Worm (Caenorhabditis elegans) whole organism, L2 larva: Measurements from ENCODE around the gene T28F3.8.

ENCODE experiments used
- R02D3.7 ChIP-seq: fragments of 150-350 bp; optimal IDR thresholded peaks from 2 replicates; lab custom pipeline; 2014; ENCODE audit warnings: missing biosample characterization, missing genetic modification characterization
- ZK546.5 ChIP-seq: sonication (generic microtip); optimal IDR thresholded peaks from 2 replicates; lab custom pipeline; 2017; ENCODE audit warnings: missing biosample characterization, missing genetic modification characterization
- alr-1 ChIP-seq: fragments of 150-350 bp; optimal IDR thresholded peaks from 2 replicates; lab custom pipeline; 2014; ENCODE audit warnings: missing biosample characterization, missing genetic modification characterization
- aly-2 ChIP-seq: fragments of 150-350 bp; optimal IDR thresholded peaks from 2 replicates; lab custom pipeline; 2014; ENCODE audit warnings: missing biosample characterization, missing genetic modification characterization
- blmp-1 ChIP-seq: sonication (generic microtip); optimal IDR thresholded peaks from 2 replicates; lab custom pipeline; 2017; ENCODE audit warnings: missing genetic modification characterization, mild to moderate bottlenecking, missing compliant biosample characterization, antibody characterized with exemption, moderate library complexity; ENCODE audit not compliant: insufficient read depth
- ceh-82 ChIP-seq: fragments of 150-350 bp; optimal IDR thresholded peaks from 2 replicates; lab custom pipeline; 2014; ENCODE audit warnings: missing biosample characterization, missing genetic modification characterization
- crh-2 ChIP-seq: sonication (generic microtip); optimal IDR thresholded peaks from 2 replicates; lab custom pipeline; 2017; ENCODE audit warnings: missing biosample characterization, missing genetic modification characterization
- dmd-4 ChIP-seq: sonication (generic microtip); optimal IDR thresholded peaks from 2 replicates; lab custom pipeline; 2017; ENCODE audit warnings: missing biosample characterization, missing genetic modification characterization
- egl-27 ChIP-seq: sonication (generic microtip); optimal IDR thresholded peaks from 3 replicates; lab custom pipeline; 2017; ENCODE audit warnings: missing biosample characterization, missing genetic modification reagents, missing genetic modification characterization
- elt-1 ChIP-seq: fragments of 150-350 bp; optimal IDR thresholded peaks from 2 replicates; lab custom pipeline; 2014; ENCODE audit warnings: missing biosample characterization, missing genetic modification characterization
- lin-13 ChIP-seq: fragments of 150-350 bp; optimal IDR thresholded peaks from 2 replicates; lab custom pipeline; 2014; ENCODE audit warnings: missing biosample characterization, missing genetic modification reagents, missing genetic modification characterization
- lin-39 ChIP-seq: fragments of 150-350 bp; optimal IDR thresholded peaks from 2 replicates; lab custom pipeline; 2014; ENCODE audit warnings: missing biosample characterization, missing genetic modification reagents, missing genetic modification characterization
- mab-5 ChIP-seq: fragments of 150-350 bp; optimal IDR thresholded peaks from 2 replicates; lab custom pipeline; 2014; ENCODE audit warnings: missing biosample characterization, missing genetic modification characterization
- mbf-1 ChIP-seq: sonication (generic microtip); optimal IDR thresholded peaks from 2 replicates; lab custom pipeline; 2017; ENCODE audit warnings: missing biosample characterization, missing genetic modification characterization
- nhr-11 ChIP-seq: fragments of 150-350 bp; optimal IDR thresholded peaks from 2 replicates; lab custom pipeline; 2014; ENCODE audit warnings: missing biosample characterization, missing genetic modification characterization
- nhr-12 ChIP-seq: fragments of 150-350 bp; optimal IDR thresholded peaks from 2 replicates; lab custom pipeline; 2014; ENCODE audit warnings: missing biosample characterization, missing genetic modification characterization
- nhr-129 ChIP-seq: fragments of 150-350 bp; optimal IDR thresholded peaks from 2 replicates; lab custom pipeline; 2014; ENCODE audit warnings: missing biosample characterization, missing genetic modification characterization
- nhr-21 ChIP-seq: fragments of 150-350 bp; optimal IDR thresholded peaks from 2 replicates; lab custom pipeline; 2014; ENCODE audit warnings: missing biosample characterization, missing genetic modification characterization
- nhr-23 ChIP-seq: fragments of 150-350 bp; optimal IDR thresholded peaks from 2 replicates; lab custom pipeline; 2014; ENCODE audit warnings: missing biosample characterization, missing genetic modification reagents, missing genetic modification characterization
- nhr-237 ChIP-seq: fragments of 150-350 bp; optimal IDR thresholded peaks from 2 replicates; lab custom pipeline; 2014; ENCODE audit warnings: missing biosample characterization, missing genetic modification characterization
- nhr-25 ChIP-seq: fragments of 150-350 bp; sonication (generic microtip); optimal IDR thresholded peaks from 3 replicates; lab custom pipeline; 2014; ENCODE audit warnings: missing biosample characterization, missing genetic modification characterization
- sem-4 ChIP-seq: fragments of 150-350 bp; optimal IDR thresholded peaks from 2 replicates; lab custom pipeline; 2014; ENCODE audit warnings: missing biosample characterization, missing genetic modification reagents, missing genetic modification characterization
- skn-1 ChIP-seq: sonication (generic microtip); optimal IDR thresholded peaks from 2 replicates; lab custom pipeline; 2017; ENCODE audit warnings: missing biosample characterization, missing genetic modification characterization
- sma-3 ChIP-seq: sonication (generic microtip); optimal IDR thresholded peaks from 2 replicates; lab custom pipeline; 2016; ENCODE audit warnings: missing genetic modification reagents, missing genetic modification characterization, missing compliant biosample characterization
- snpc-4 ChIP-seq: fragments of 150-350 bp; optimal IDR thresholded peaks from 2 replicates; lab custom pipeline; 2014; ENCODE audit warnings: missing biosample characterization, missing genetic modification characterization
- unc-55 ChIP-seq: fragments of 150-350 bp; sonication (generic microtip); optimal IDR thresholded peaks from 3 replicates; lab custom pipeline; 2014; ENCODE audit warnings: missing biosample characterization, missing genetic modification reagents, missing genetic modification characterization
- unc-62 ChIP-seq: fragments of 150-350 bp; optimal IDR thresholded peaks from 2 replicates; lab custom pipeline; 2014; ENCODE audit warnings: missing biosample characterization, missing genetic modification reagents, missing genetic modification characterization
- zag-1 ChIP-seq: fragments of 150-350 bp; optimal IDR thresholded peaks from 2 replicates; lab custom pipeline; 2014; ENCODE audit warnings: missing biosample characterization, missing genetic modification characterization
- ztf-1 ChIP-seq: fragments of 200-800 bp; sonication (Bioruptor generic); conservative IDR thresholded peaks from 2 replicates; pipeline ENCODE4 v1.3.6; 2022; ENCODE audit warnings: missing genetic modification characterization, missing compliant biosample characterization
- ztf-11 ChIP-seq: sonication (generic microtip); optimal IDR thresholded peaks from 2 replicates; lab custom pipeline; 2017; ENCODE audit warnings: missing biosample characterization, missing genetic modification characterization

Gene T28F3.8

DNA sequence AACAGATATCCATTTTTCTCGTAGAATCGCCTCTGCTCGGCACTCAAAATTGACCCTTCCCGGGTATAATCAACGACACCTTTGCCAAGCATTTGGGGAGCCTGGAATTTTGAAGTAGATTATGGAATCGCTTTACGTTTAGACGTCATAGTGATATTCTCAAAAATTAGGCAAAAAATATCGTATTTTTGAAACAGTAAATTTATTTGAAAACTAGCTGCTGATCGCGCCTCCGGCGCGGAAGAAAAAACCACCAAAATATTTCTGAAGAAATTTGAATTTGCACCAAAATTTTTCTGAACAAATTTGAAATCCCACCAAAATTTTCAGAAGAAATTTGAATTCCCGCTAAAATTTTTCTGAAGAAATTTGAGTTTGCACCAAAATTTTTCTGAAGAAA lies 44.7 kb downstream of the T28F3.8 start, which contains the start of gene ZK550.6:
TSS of gene ZK550.6 (minus strand) at position 101 of the 400 bp plus-strand sequence.
- TF ChIP-seq elt-1 (tag; lab: Kevin White, UChicago) (no peak), nhr-12 (no peak), nhr-129 (tag; lab: Kevin White, UChicago) (no peak), mab-5 (tag; lab: Kevin White, UChicago) (no peak), ztf-11 (tag; lab: Kevin White, UChicago) (no peak), nhr-25 (no peak), alr-1 (tag; lab: Kevin White, UChicago) (no peak), ceh-82 (no peak), zag-1 (tag; lab: Kevin White, UChicago) (no peak), aly-2 (no peak), sem-4 (no peak), nhr-237 (tag; lab: Kevin White, UChicago) (no peak), egl-27 (tag; lab: Kevin White, UChicago) (no peak), nhr-21 (tag; lab: Kevin White, UChicago) (no peak), nhr-23 (tag; lab: Kevin White, UChicago) (no peak), unc-62 (GFP tag; lab: Kevin White, UChicago) (no peak), nhr-11 (no peak)
- TF ChIP-seq, all 48 proteins: peak for 0

DNA sequence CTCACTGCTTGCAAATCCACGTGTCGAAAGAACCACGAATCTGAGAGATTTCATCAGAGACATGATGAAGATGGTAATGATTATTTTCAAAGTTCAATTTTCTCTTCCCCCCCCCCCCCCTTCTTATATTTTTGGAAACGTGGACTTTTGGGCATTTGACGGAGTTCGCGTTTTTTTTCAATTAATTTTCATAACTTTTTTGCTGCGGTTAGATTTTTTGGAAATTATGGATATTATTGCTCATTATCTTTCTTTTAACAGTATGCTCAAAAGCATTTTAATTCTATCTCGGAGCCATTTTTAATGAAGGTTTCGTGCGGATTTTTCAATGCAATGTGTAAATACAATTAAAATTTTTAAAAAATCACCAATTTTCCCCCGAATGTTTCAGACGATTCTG lies 47.8 kb downstream of the T28F3.8 start, which contains the start of gene phyh-1:
TSS of gene phyh-1 (minus strand) at position 101 of the 400 bp plus-strand sequence.
- no peak for TF ChIP-seq lin-39
- no peak for TF ChIP-seq lin-13
- no peak for TF ChIP-seq skn-1
- no peak for TF ChIP-seq nhr-23 (tag; lab: Kevin White, UChicago)
- TF ChIP-seq unc-55 (GFP tag; lab: Kevin White, UChicago) = no peak
- TF ChIP-seq nhr-21 (tag; lab: Kevin White, UChicago) = no peak
- no peak for TF ChIP-seq R02D3.7 (tag; lab: Kevin White, UChicago)
- TF ChIP-seq mbf-1 (tag; lab: Kevin White, UChicago) = no peak
- no peak for TF ChIP-seq sma-3
- no peak for TF ChIP-seq unc-62 (GFP tag; lab: Kevin White, UChicago)
- no peak for TF ChIP-seq ZK546.5 (tag; lab: Kevin White, UChicago)

DNA sequence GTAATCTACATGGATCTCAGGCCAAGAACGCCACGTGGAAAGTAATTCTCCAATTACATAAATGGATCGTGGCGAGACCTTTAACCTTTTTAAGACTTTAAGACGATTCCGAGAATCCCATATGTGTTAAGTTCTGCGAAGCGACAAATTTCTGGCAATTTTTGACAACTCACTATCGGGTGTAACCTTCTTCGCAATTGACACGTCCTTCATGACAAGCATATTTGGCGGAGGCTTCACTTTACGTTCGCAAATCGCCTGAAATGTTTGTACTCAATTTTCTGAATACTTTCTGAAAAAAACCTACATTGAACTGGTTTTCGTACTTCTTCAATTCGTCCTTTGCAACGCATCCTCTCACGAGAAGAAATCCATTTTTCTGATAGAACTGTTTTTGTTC lies 48.3 kb downstream of the T28F3.8 start:
- TF ChIP-seq skn-1 = no peak
- no peak for TF ChIP-seq snpc-4 (tag; lab: Kevin White, UChicago)
- TF ChIP-seq nhr-237 (tag; lab: Kevin White, UChicago) = no peak
- TF ChIP-seq alr-1 (tag; lab: Kevin White, UChicago) = no peak
- TF ChIP-seq blmp-1 (tag; lab: Kevin White, UChicago) = no peak
- TF ChIP-seq ztf-1 (GFP tag; lab: Robert Waterston, UW) = no peak
- TF ChIP-seq crh-2 (tag; lab: Kevin White, UChicago) = no peak
- TF ChIP-seq dmd-4 = no peak
